Fruit fly (Drosophila melanogaster) whole organism, wandering third instar larva: ENCODE results near the gene SLC22A.

Experiments used
- Abd-B ChIP-seq: fragments of >200 bp; optimal IDR thresholded peaks from 2 replicates; lab custom pipeline; 2017; ENCODE audit warnings: missing biosample characterization, missing genetic modification characterization
- Hr78 ChIP-seq: fragments of >200 bp; optimal IDR thresholded peaks from 2 replicates; lab custom pipeline; 2017; ENCODE audit warnings: missing biosample characterization, missing genetic modification characterization
- Hr83 ChIP-seq: fragments of 200-300 bp; sonication (Bioruptor generic); optimal IDR thresholded peaks from 2 replicates; lab custom pipeline; 2016; ENCODE audit warnings: missing biosample characterization, mild to moderate bottlenecking, missing genetic modification characterization, moderate library complexity; ENCODE audit not compliant: poor library complexity, severe bottlenecking
- Mio ChIP-seq: sonication (Bioruptor generic); optimal IDR thresholded peaks from 2 replicates; lab custom pipeline; 2016; ENCODE audit warnings: missing biosample characterization, missing genetic modification characterization
- OdsH ChIP-seq: fragments of 200-800 bp; sonication (Bioruptor generic); optimal IDR thresholded peaks from 2 replicates; lab custom pipeline; 2016; ENCODE audit warnings: missing biosample characterization, mild to moderate bottlenecking, missing genetic modification characterization
- h ChIP-seq: fragments of 200-800 bp; sonication (Bioruptor generic); optimal IDR thresholded peaks from 3 replicates; lab custom pipeline; 2016; ENCODE audit warnings: missing biosample characterization, mild to moderate bottlenecking, missing genetic modification characterization
- sage ChIP-seq: fragments of 200-800 bp; sonication (Bioruptor generic); optimal IDR thresholded peaks from 2 replicates; lab custom pipeline; 2016; ENCODE audit warnings: missing biosample characterization, mild to moderate bottlenecking, missing genetic modification characterization

dm6 chr3L:21941615-21942259, 7.2 kb downstream of the SLC22A start, which contains the start of the genes PolH and CG14562:
- TF ChIP-seq h (GFP tag; lab: Kevin White, UChicago): no peak
- TF ChIP-seq Hr83: no peak
- no peak for TF ChIP-seq Hr78 (GFP tag; lab: Kevin White, UChicago)
- no peak for TF ChIP-seq OdsH (GFP tag; lab: Kevin White, UChicago)
- TF ChIP-seq Abd-B: no peak
- TF ChIP-seq Mio (GFP tag; lab: Kevin White, UChicago): no peak
- no peak for TF ChIP-seq sage (GFP tag; lab: Kevin White, UChicago)
